Fruit fly (Drosophila melanogaster) whole organism, pupa: ENCODE data around the gene CG5674.

Experiments used
- CG10348 ChIP-seq: fragments of 200-800 bp; sonication (Bioruptor generic); IDR thresholded peaks from 2 replicates; pipeline ENCODE4 v1.3.6; 2022; ENCODE audit warnings: missing biosample characterization, missing genetic modification characterization
- CG12605 ChIP-seq: fragments of 200-800 bp; sonication (Bioruptor generic); IDR thresholded peaks from 2 replicates; pipeline ENCODE4 v1.3.6; 2022; ENCODE audit warnings: missing biosample characterization, missing genetic modification characterization
- CG13204 ChIP-seq: fragments of 200-800 bp; sonication (Bioruptor generic); optimal IDR thresholded peaks from 2 replicates; lab custom pipeline; 2018; ENCODE audit warnings: missing biosample characterization, mild to moderate bottlenecking, missing genetic modification characterization, moderate library complexity
- CG14655 ChIP-seq: fragments of 200-800 bp; sonication (Bioruptor generic); optimal IDR thresholded peaks from 3 replicates; lab custom pipeline; 2017; ENCODE audit warnings: mild to moderate bottlenecking, missing biosample characterization, missing genetic modification reagents, missing genetic modification characterization
- CG15710 ChIP-seq: fragments of 200-800 bp; sonication (Bioruptor generic); optimal IDR thresholded peaks from 2 replicates; lab custom pipeline; 2018; ENCODE audit warnings: missing biosample characterization, mild to moderate bottlenecking, missing genetic modification characterization, moderate library complexity
- CG17806 ChIP-seq: fragments of 200-800 bp; sonication (Bioruptor generic); optimal IDR thresholded peaks from 2 replicates; lab custom pipeline; 2018; ENCODE audit warnings: missing biosample characterization, mild to moderate bottlenecking, missing genetic modification characterization, moderate library complexity
- CG32121 ChIP-seq: fragments of 200-800 bp; sonication (Bioruptor generic); IDR thresholded peaks from 2 replicates; pipeline ENCODE4 v1.3.6; 2022; ENCODE audit warnings: missing biosample characterization, missing genetic modification characterization
- CG34367 ChIP-seq: fragments of 200-800 bp; sonication (Bioruptor generic); optimal IDR thresholded peaks from 2 replicates; lab custom pipeline; 2018; ENCODE audit warnings: missing biosample characterization, mild to moderate bottlenecking, missing genetic modification characterization
- CG4496 ChIP-seq: fragments of 200-800 bp; sonication (Bioruptor generic); IDR thresholded peaks from 3 replicates; pipeline ENCODE4 v1.3.6; 2022; ENCODE audit warnings: missing biosample characterization, missing genetic modification characterization
- CG8159 ChIP-seq: fragments of 200-800 bp; sonication (Bioruptor generic); optimal IDR thresholded peaks from 3 replicates; lab custom pipeline; 2018; ENCODE audit warnings: missing biosample characterization, mild to moderate bottlenecking, missing genetic modification characterization, moderate library complexity
- CG8301 ChIP-seq: fragments of 200-800 bp; sonication (Bioruptor generic); optimal IDR thresholded peaks from 2 replicates; lab custom pipeline; 2018; ENCODE audit warnings: missing biosample characterization, mild to moderate bottlenecking, missing genetic modification characterization
- CG9948 ChIP-seq: fragments of 200-800 bp; sonication (Bioruptor generic); optimal IDR thresholded peaks from 2 replicates; lab custom pipeline; 2018; ENCODE audit warnings: missing biosample characterization, mild to moderate bottlenecking, missing genetic modification characterization, moderate library complexity
- D1 ChIP-seq: fragments of 200-800 bp; sonication (Bioruptor generic); optimal IDR thresholded peaks from 2 replicates; lab custom pipeline; 2018; ENCODE audit warnings: missing biosample characterization, mild to moderate bottlenecking, missing genetic modification characterization, moderate library complexity
- EcR ChIP-seq: fragments of 200-800 bp; sonication (Bioruptor generic); optimal IDR thresholded peaks from 3 replicates; lab custom pipeline; 2019; ENCODE audit warnings: missing biosample characterization, missing genetic modification characterization, mild to moderate bottlenecking, moderate library complexity, missing genetic modification reagents
- Ets98B ChIP-seq: fragments of 200-800 bp; sonication (Bioruptor generic); IDR thresholded peaks from 2 replicates; pipeline ENCODE4 v1.3.6; 2022; ENCODE audit warnings: missing biosample characterization, missing genetic modification characterization
- Pif1A ChIP-seq: fragments of 200-800 bp; sonication (Bioruptor generic); optimal IDR thresholded peaks from 3 replicates; lab custom pipeline; 2016; ENCODE audit warnings: missing biosample characterization, missing genetic modification characterization
- Pif1B ChIP-seq: fragments of 200-800 bp; sonication (Bioruptor generic); optimal IDR thresholded peaks from 3 replicates; lab custom pipeline; 2016; ENCODE audit warnings: missing biosample characterization, missing genetic modification characterization
- Snoo ChIP-seq: fragments of 200-800 bp; sonication (Bioruptor generic); optimal IDR thresholded peaks from 3 replicates; lab custom pipeline; 2017; ENCODE audit warnings: missing biosample characterization, mild to moderate bottlenecking, missing genetic modification characterization, inconsistent platforms
- fd96Ca ChIP-seq: fragments of 200-800 bp; sonication (Bioruptor generic); IDR thresholded peaks from 3 replicates; pipeline ENCODE4 v1.3.6; 2022; ENCODE audit warnings: missing biosample characterization, missing genetic modification characterization
- gl ChIP-seq: fragments of 200-800 bp; sonication (Bioruptor generic); optimal IDR thresholded peaks from 2 replicates; lab custom pipeline; 2018; ENCODE audit warnings: missing biosample characterization, mild to moderate bottlenecking, missing genetic modification characterization
- rn ChIP-seq: fragments of 200-800 bp; sonication (Bioruptor generic); IDR thresholded peaks from 2 replicates; pipeline ENCODE4 v1.3.6; 2022; ENCODE audit warnings: missing biosample characterization, missing genetic modification characterization

Gene CG5674

DNA sequence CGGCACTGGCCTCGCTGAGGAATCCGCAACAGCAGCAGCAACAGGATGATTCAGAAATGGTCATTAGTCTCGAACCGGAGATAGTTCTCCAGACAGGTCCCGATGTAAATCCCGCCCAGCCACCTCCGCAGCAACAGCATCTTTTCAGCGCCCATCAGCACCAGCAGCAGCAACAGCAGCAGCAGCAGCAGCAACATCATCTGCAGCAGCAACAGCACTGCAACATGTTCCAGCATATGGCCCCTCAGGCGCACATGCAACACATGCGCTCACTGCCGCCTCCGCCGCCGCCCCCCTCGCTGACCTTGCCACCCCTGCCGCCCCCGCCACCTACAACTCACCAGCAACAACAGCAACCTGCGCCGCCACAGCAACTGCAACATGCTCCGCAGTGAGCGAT, 9.8 kb downstream of the CG5674 start:
- no peak for TF ChIP-seq fd96Ca
- no peak for TF ChIP-seq D1 (tag; lab: Kevin White, UChicago)
- TF ChIP-seq CG14655, result no peak

DNA sequence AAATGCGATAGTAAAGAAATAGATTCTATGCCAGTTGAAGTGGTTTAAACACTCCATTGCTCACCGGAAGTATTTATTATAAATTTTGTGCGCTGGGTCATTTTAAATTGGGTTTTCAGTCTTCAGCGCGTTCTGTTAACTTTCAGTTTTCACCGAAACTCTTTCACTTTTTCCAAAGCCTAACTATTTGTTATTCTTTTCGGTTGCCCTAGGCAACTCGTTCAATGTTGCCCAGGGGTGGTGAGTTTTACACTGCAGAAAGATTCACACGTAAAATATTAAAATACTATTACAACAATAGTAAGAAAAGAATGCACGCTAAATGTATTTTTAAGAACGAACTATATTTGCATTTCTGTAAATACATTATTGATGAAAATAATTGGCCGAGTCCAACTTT, 19.2 kb downstream of the CG5674 start, which contains the start of gene btv:
btv (minus strand) TSS at position 101 of the 400 bp plus-strand sequence.
- TF ChIP-seq CG13204 (no peak), Ets98B (GFP tag; lab: Robert Waterston, UW) (no peak), CG14655 (no peak), gl (tag; lab: Kevin White, UChicago) (no peak), Pif1A (GFP tag; lab: Kevin White, UChicago) (no peak), CG34367 (tag; lab: Kevin White, UChicago) (no peak), Pif1B (no peak), rn (no peak), D1 (tag; lab: Kevin White, UChicago) (no peak), CG4496 (GFP tag; lab: Robert Waterston, UW) (no peak), CG32121 (GFP tag; lab: Robert Waterston, UW) (no peak), CG12605 (GFP tag; lab: Robert Waterston, UW) (no peak), CG8159 (tag; lab: Kevin White, UChicago) (no peak), CG10348 (GFP tag; lab: Robert Waterston, UW) (no peak), fd96Ca (no peak), CG17806 (no peak), Snoo (no peak), CG8301 (tag; lab: Kevin White, UChicago) (no peak), CG9948 (no peak), CG15710 (tag; lab: Kevin White, UChicago) (no peak)

DNA sequence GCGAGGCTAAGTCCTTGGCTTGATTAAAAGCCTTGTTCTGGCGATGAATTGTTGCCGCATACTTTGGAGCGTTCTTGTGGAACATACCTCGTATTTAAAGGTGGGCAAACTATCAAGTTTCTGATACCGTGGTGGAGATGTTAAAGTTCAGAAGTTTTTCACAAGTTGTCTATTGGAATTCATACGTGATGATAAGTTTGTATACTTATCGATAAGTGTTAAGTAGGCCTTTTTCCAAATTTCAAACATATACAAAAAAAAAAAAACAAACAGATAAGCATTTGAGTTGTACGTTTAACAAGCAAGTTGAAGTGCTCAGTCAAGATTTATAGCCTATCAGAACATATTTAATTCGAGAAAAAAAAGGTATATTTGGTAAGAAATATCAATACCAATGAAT, 22.9 kb downstream of the CG5674 start, which contains the start of gene CG5681:
CG5681 (plus strand) TSS at position 301 of the 400 bp plus-strand sequence.
- TF ChIP-seq fd96Ca (no peak), gl (tag; lab: Kevin White, UChicago) (no peak), CG14655 (no peak), Pif1B (no peak), CG15710 (tag; lab: Kevin White, UChicago) (no peak), CG32121 (GFP tag; lab: Robert Waterston, UW) (no peak), rn (no peak), D1 (tag; lab: Kevin White, UChicago) (no peak), EcR (GFP tag; lab: Kevin White, UChicago) (no peak), Pif1A (GFP tag; lab: Kevin White, UChicago) (no peak), Ets98B (GFP tag; lab: Robert Waterston, UW) (no peak), CG13204 (no peak), CG17806 (no peak), CG9948 (no peak), CG34367 (tag; lab: Kevin White, UChicago) (no peak), CG8301 (tag; lab: Kevin White, UChicago) (no peak)

DNA sequence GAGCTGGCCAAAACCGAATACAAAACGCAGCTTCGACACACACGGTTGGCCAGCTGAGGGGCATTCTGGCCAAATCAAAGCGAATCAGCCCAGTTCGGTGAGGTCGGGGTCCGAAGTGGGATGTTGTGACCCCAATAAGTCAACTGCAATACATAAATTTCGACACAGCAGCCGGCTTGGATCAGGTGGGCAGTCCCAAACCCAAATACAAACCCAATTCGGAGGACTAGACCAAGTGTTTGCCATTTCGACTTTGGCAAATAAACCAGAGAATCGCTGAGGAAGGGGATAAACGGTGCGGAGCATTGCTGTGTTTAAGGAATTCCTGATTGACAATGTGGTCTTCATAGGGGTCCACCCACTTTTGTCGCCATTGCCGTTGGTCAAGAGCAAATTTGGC, 25.8 kb downstream of the CG5674 start:
- TF ChIP-seq CG10348 (GFP tag; lab: Robert Waterston, UW), result no peak
- no peak for TF ChIP-seq EcR (GFP tag; lab: Kevin White, UChicago)
- TF ChIP-seq CG14655, result no peak
- TF ChIP-seq gl (tag; lab: Kevin White, UChicago), result no peak
- TF ChIP-seq CG12605 (GFP tag; lab: Robert Waterston, UW), result no peak

DNA sequence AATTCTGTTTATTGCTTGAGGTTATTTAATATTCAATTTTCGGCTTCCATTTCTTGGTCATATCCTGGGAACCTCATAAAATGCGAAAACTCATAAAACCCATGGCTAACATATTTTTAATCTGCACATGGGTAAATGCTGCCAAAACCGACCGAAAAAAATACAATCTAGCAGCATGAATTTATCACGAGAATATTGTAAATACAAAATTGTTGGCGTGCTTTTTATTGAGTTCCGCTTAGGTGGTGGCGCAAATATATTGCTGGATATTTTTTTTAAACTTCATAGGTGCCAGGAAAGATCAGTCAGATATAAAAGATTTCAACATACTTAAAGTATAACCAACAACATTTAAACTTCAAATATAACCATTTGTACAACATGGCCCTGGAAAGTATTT, 26.9 kb downstream of the CG5674 start, which contains the start of gene Prosbeta5R2:
Prosbeta5R2 (plus strand) TSS at position 301 of the 400 bp plus-strand sequence.
- no peak for TF ChIP-seq gl (tag; lab: Kevin White, UChicago)
- TF ChIP-seq Snoo, result no peak
- no peak for TF ChIP-seq CG32121 (GFP tag; lab: Robert Waterston, UW)
- no peak for TF ChIP-seq rn
- TF ChIP-seq CG15710 (tag; lab: Kevin White, UChicago), result no peak
- TF ChIP-seq CG10348 (GFP tag; lab: Robert Waterston, UW), result no peak
- no peak for TF ChIP-seq CG34367 (tag; lab: Kevin White, UChicago)
- no peak for TF ChIP-seq Pif1A (GFP tag; lab: Kevin White, UChicago)
- no peak for TF ChIP-seq CG17806
- TF ChIP-seq CG4496 (GFP tag; lab: Robert Waterston, UW), result no peak
- TF ChIP-seq CG14655, result no peak
- no peak for TF ChIP-seq EcR (GFP tag; lab: Kevin White, UChicago)
- no peak for TF ChIP-seq D1 (tag; lab: Kevin White, UChicago)
- no peak for TF ChIP-seq CG8159 (tag; lab: Kevin White, UChicago)
- no peak for TF ChIP-seq fd96Ca
- no peak for TF ChIP-seq CG8301 (tag; lab: Kevin White, UChicago)

DNA sequence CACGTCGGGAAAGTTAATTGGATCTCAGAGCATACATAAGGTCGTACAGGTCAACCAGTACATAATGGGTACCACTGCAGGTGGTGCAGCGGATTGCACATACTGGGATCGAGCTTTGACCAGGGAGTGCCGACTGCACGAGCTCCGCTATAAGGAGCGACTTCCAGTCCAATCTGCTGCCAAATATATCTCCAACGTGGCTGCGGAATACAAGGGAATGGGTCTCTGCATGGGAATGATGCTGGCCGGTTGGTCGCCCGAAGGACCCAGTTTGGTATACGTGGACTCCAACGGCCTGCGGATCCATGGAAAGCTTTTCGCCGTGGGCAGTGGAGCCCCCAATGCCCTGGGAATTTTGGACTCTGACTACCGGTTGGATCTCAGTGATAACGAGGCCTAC, 27.6 kb downstream of the CG5674 start:
- TF ChIP-seq gl (tag; lab: Kevin White, UChicago) (no peak), CG10348 (GFP tag; lab: Robert Waterston, UW) (no peak), CG34367 (tag; lab: Kevin White, UChicago) (no peak), D1 (tag; lab: Kevin White, UChicago) (no peak), EcR (GFP tag; lab: Kevin White, UChicago) (no peak), CG14655 (no peak), Snoo (no peak), CG8159 (tag; lab: Kevin White, UChicago) (no peak), Ets98B (GFP tag; lab: Robert Waterston, UW) (no peak), fd96Ca (no peak), CG4496 (GFP tag; lab: Robert Waterston, UW) (no peak), CG15710 (tag; lab: Kevin White, UChicago) (no peak), Pif1A (GFP tag; lab: Kevin White, UChicago) (no peak), CG12605 (GFP tag; lab: Robert Waterston, UW) (no peak), Pif1B (no peak)
